Worm (Caenorhabditis elegans): ENCODE data around the gene C31B8.7.

- no peak for TF ChIP-seq fkh-10 (GFP tag; optimal IDR thresholded peaks at IDR 0.05)
- no peak for TF ChIP-seq lsy-2 (tag; optimal IDR thresholded peaks at IDR 0.05)
- no peak for TF ChIP-seq R02D3.7 (tag; optimal IDR thresholded peaks at IDR 0.05)
- no peak for TF ChIP-seq hlh-30 (tag; optimal IDR thresholded peaks at IDR 0.05; ENCODE audit: insufficient read depth)
- no peak for TF ChIP-seq lir-3 (tag; optimal IDR thresholded peaks at IDR 0.05)
- TF ChIP-seq F49E8.2 (tag; optimal IDR thresholded peaks at IDR 0.05; ENCODE audit: borderline replicate concordance) = no peak
- TF ChIP-seq madf-5 (GFP tag; IDR thresholded peaks at IDR 0.05) = no peak
- TF ChIP-seq snpc-4 (tag; optimal IDR thresholded peaks at IDR 0.05) = no peak
- no peak for TF ChIP-seq nhr-48 (tag; optimal IDR thresholded peaks at IDR 0.05)
- no peak for TF ChIP-seq mdl-1 (tag; optimal IDR thresholded peaks at IDR 0.05)
- no peak for TF ChIP-seq nhr-111 (GFP tag; optimal IDR thresholded peaks at IDR 0.05)
- no peak for TF ChIP-seq pqm-1 (tag; optimal IDR thresholded peaks at IDR 0.05)
Observed at ce11 chrV:2888681-2889080, 14.4 kb downstream of the C31B8.7 start, which contains the start of gene srw-4.
